Fruit fly (Drosophila melanogaster) whole organism, prepupa: Measurements from ENCODE around the gene CG17329.

Source experiments
- CG31627 ChIP-seq: fragments of 200-800 bp; sonication (Bioruptor generic); optimal IDR thresholded peaks from 3 replicates; lab custom pipeline; 2016; ENCODE audit warnings: missing biosample characterization, missing genetic modification characterization
- CG4318 ChIP-seq: fragments of 200-800 bp; sonication (Bioruptor generic); optimal IDR thresholded peaks from 3 replicates; lab custom pipeline; 2017; ENCODE audit warnings: missing biosample characterization, mild to moderate bottlenecking, missing genetic modification characterization
- Smox ChIP-seq: fragments of 200-800 bp; sonication (Bioruptor generic); optimal IDR thresholded peaks from 3 replicates; lab custom pipeline; 2016; ENCODE audit warnings: missing biosample characterization, missing genetic modification characterization
- achi ChIP-seq: fragments of 200-800 bp; sonication (Bioruptor generic); optimal IDR thresholded peaks from 3 replicates; lab custom pipeline; 2016; ENCODE audit warnings: missing biosample characterization, missing genetic modification characterization
- pdm3 ChIP-seq: fragments of 200-800 bp; sonication (Bioruptor generic); optimal IDR thresholded peaks from 3 replicates; lab custom pipeline; 2016; ENCODE audit warnings: missing biosample characterization, missing genetic modification characterization

DNA sequence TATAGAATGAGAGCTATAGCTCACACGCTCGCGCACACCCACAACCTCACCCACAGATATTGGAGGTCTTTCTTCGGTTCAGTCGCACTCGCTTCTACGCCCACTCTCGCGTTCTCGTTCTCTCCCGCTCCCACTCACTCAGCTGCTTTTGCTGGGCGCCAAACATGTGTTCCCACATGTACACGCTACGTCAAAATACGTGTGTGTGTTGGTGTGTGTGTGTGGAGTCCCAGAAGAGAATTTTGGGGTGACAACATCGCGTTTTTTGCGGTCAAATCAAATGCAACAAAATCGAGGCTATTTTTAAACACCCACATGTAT is 19.6 kb upstream of the CG17329 start:
- TF ChIP-seq CG31627 (GFP tag; lab: Kevin White, UChicago), result no peak
- TF ChIP-seq CG4318, result no peak
- TF ChIP-seq pdm3, result no peak
- TF ChIP-seq achi (GFP tag; lab: Kevin White, UChicago), result no peak
- no peak for TF ChIP-seq Smox (GFP tag; lab: Kevin White, UChicago)
